Worm (Caenorhabditis elegans): ENCODE data around the gene C54E10.10.

ce11 chrV:18760174-18760573, 43.0 kb downstream of the C54E10.10 start, which contains the start of gene F11D11.3:
- no peak for TF ChIP-seq odd-2 (tag; optimal IDR thresholded peaks at IDR 0.05)
- TF ChIP-seq nhr-11 (tag; optimal IDR thresholded peaks at IDR 0.05), result no peak
- no peak for TF ChIP-seq fkh-6 (tag; optimal IDR thresholded peaks at IDR 0.05)
- no peak for TF ChIP-seq fax-1 (tag; optimal IDR thresholded peaks at IDR 0.05)
- TF ChIP-seq pag-3 (tag; optimal IDR thresholded peaks at IDR 0.05; ENCODE audit: borderline replicate concordance), result no peak
- TF ChIP-seq pha-2 (tag; optimal IDR thresholded peaks at IDR 0.05), result no peak
- TF ChIP-seq pqm-1 (tag; optimal IDR thresholded peaks at IDR 0.05), result no peak
- no peak for TF ChIP-seq pha-4 (tag; optimal IDR thresholded peaks at IDR 0.05)
- TF ChIP-seq ama-1 (optimal IDR thresholded peaks at IDR 0.05), result no peak
- no peak for TF ChIP-seq hlh-13 (GFP tag; optimal IDR thresholded peaks at IDR 0.05)

Measured in whole organism, late embryonic.